ENCODE assay signal across 4 fruit fly cellular contexts in the genomic region with DNA sequence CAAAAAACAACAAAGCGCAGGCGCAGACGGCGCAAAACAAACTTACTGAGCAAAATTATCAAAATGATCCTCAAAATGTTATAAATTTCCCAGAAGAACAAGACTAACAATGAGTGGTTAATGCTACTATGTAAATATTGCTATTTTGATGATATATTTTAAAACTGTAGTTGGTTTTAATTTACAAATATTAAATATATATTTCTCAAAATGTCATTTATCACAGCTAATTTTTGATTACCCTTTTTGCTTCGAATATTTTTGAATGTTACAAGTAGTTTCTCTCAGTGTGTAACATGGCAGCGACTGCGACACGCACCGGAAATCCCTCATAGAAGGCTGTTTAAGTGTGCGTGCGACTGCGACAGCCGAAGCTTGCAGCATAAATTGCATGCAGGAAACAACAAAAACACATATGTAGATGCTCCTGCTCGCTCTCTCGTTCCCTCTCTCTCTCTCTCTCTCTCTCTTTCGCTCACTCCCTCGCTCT.
TF ChIP-seq lines count a peak whose summit lies in the region.

No protein-coding gene starts in this region.

- no peak for TF ChIP-seq CTCF in whole organism, embryonic (GFP tag; optimal IDR thresholded peaks at IDR 0.05; lab: Kevin White, UChicago)

TF ChIP-seq in whole organism, embryonic, 481 proteins besides CTCF, POLR2A, EP300 and RAD21 (continues in another document):
- TF ChIP-seq CG11504 (tag; optimal IDR thresholded peaks at IDR 0.05; lab: Kevin White, UChicago) (peak; percentile 64), tll (GFP tag; optimal IDR thresholded peaks at IDR 0.05; lab: Kevin White, UChicago) (no peak), Nf-YB (GFP tag; optimal IDR thresholded peaks at IDR 0.05; lab: Kevin White, UChicago) (no peak), en (GFP tag; optimal IDR thresholded peaks at IDR 0.05; lab: Kevin White, UChicago) (no peak), Dip3 (GFP tag; optimal IDR thresholded peaks at IDR 0.05; lab: Kevin White, UChicago) (no peak), dm (GFP tag; optimal IDR thresholded peaks at IDR 0.05; lab: Kevin White, UChicago) (no peak), gem (tag; optimal IDR thresholded peaks at IDR 0.05; lab: Kevin White, UChicago) (peak; percentile 72), Hmx (GFP tag; optimal IDR thresholded peaks at IDR 0.05; lab: Kevin White, UChicago) (no peak), eve (GFP tag; optimal IDR thresholded peaks at IDR 0.05; lab: Kevin White, UChicago) (no peak), Gug (GFP tag; IDR thresholded peaks at IDR 0.05; lab: Robert Waterston, UW) (no peak), Adf1 (GFP tag; IDR thresholded peaks at IDR 0.05; lab: Robert Waterston, UW) (no peak), bsh (GFP tag; optimal IDR thresholded peaks at IDR 0.05; lab: Kevin White, UChicago) (peak in 1 of 2 experiments; percentile 64), cas (GFP tag; IDR thresholded peaks at IDR 0.05; lab: Robert Waterston, UW) (no peak), CG6791 (GFP tag; IDR thresholded peaks at IDR 0.05; lab: Robert Waterston, UW; ENCODE audit: partially characterized antibody) (no peak), CG10209 (GFP tag; optimal IDR thresholded peaks at IDR 0.05; lab: Kevin White, UChicago) (no peak), Atf3 (GFP tag; optimal IDR thresholded peaks at IDR 0.05; lab: Kevin White, UChicago) (no peak), yki (optimal IDR thresholded peaks at IDR 0.05; lab: Kevin White, UChicago) (no peak), peb (GFP tag; IDR thresholded peaks at IDR 0.05; lab: Robert Waterston, UW) (no peak), lov (optimal IDR thresholded peaks at IDR 0.05; lab: Kevin White, UChicago) (no peak), lov (GFP tag; IDR thresholded peaks at IDR 0.05; lab: Robert Waterston, UW) (no peak), gt (GFP tag; IDR thresholded peaks at IDR 0.05; lab: Robert Waterston, UW) (no peak), CG12071 (GFP tag; optimal IDR thresholded peaks at IDR 0.05; lab: Kevin White, UChicago) (no peak), emc (GFP tag; optimal IDR thresholded peaks at IDR 0.05; lab: Kevin White, UChicago) (no peak)

TF ChIP-seq in whole organism, prepupa, 60 proteins besides CTCF, POLR2A, EP300 and RAD21 (continues in another document):
- TF ChIP-seq Hr39 (GFP tag; optimal IDR thresholded peaks at IDR 0.05; lab: Kevin White, UChicago) (no peak), CG16779 (tag; optimal IDR thresholded peaks at IDR 0.05; lab: Kevin White, UChicago) (no peak), CG11902 (GFP tag; optimal IDR thresholded peaks at IDR 0.05; lab: Kevin White, UChicago) (no peak), pdm3 (GFP tag; optimal IDR thresholded peaks at IDR 0.05; lab: Kevin White, UChicago) (peak; percentile 40), CG7368 (GFP tag; optimal IDR thresholded peaks at IDR 0.05; lab: Kevin White, UChicago) (no peak), Gug (GFP tag; IDR thresholded peaks at IDR 0.05; lab: Robert Waterston, UW) (peak; percentile 35; the same call in 1 of the 2 replicates), CG3919 (GFP tag; optimal IDR thresholded peaks at IDR 0.05; lab: Kevin White, UChicago) (peak; percentile 49), Ets96B (tag; optimal IDR thresholded peaks at IDR 0.05; lab: Kevin White, UChicago) (peak; percentile 61), lz (GFP tag; optimal IDR thresholded peaks at IDR 0.05; lab: Kevin White, UChicago) (no peak), CG9139 (GFP tag; optimal IDR thresholded peaks at IDR 0.05; lab: Kevin White, UChicago) (no peak), Eip78C (GFP tag; lab: Kevin White, UChicago) (peak; percentile 79), dac (GFP tag; optimal IDR thresholded peaks at IDR 0.05; lab: Kevin White, UChicago) (no peak), Hr4 (GFP tag; optimal IDR thresholded peaks at IDR 0.05; lab: Kevin White, UChicago) (peak; percentile 34), ss (GFP tag; optimal IDR thresholded peaks at IDR 0.05; lab: Kevin White, UChicago) (peak; percentile 46 to 67), dsx (GFP tag; optimal IDR thresholded peaks at IDR 0.05; lab: Kevin White, UChicago; ENCODE audit: poor library complexity, severe bottlenecking) (peak; percentile 42), esn (GFP tag; optimal IDR thresholded peaks at IDR 0.05; lab: Kevin White, UChicago) (no peak), Ets21C (GFP tag; optimal IDR thresholded peaks at IDR 0.05; lab: Kevin White, UChicago) (no peak), CG6808 (GFP tag; optimal IDR thresholded peaks at IDR 0.05; lab: Kevin White, UChicago) (peak; percentile 56), fd59A (GFP tag; optimal IDR thresholded peaks at IDR 0.05; lab: Kevin White, UChicago) (peak; percentile 49), CG15336 (GFP tag; IDR thresholded peaks at IDR 0.05; lab: Robert Waterston, UW) (peak; percentile 30; the same call in 1 of the 2 replicates), CG8632 (GFP tag; optimal IDR thresholded peaks at IDR 0.05; lab: Kevin White, UChicago) (no peak), svp (GFP tag; lab: Kevin White, UChicago) (peak; percentile 9)

TF ChIP-seq in whole organism, pupa, 21 proteins besides CTCF, POLR2A, EP300 and RAD21:
- TF ChIP-seq Snoo (tag; optimal IDR thresholded peaks at IDR 0.05; lab: Kevin White, UChicago) (no peak), CG12605 (GFP tag; IDR thresholded peaks at IDR 0.05; lab: Robert Waterston, UW) (0 out of 2 replicates have a peak, but pooled peaks have one; percentile 22), EcR (GFP tag; optimal IDR thresholded peaks at IDR 0.05; lab: Kevin White, UChicago) (no peak), CG8159 (tag; optimal IDR thresholded peaks at IDR 0.05; lab: Kevin White, UChicago) (peak; percentile 76), CG13204 (GFP tag; optimal IDR thresholded peaks at IDR 0.05; lab: Kevin White, UChicago) (no peak), Ets98B (GFP tag; IDR thresholded peaks at IDR 0.05; lab: Robert Waterston, UW) (peak; percentile 24; the same call in 1 of the 2 replicates), CG14655 (GFP tag; optimal IDR thresholded peaks at IDR 0.05; lab: Kevin White, UChicago) (peak; percentile 63), Pif1A (GFP tag; optimal IDR thresholded peaks at IDR 0.05; lab: Kevin White, UChicago) (no peak), fd96Ca (GFP tag; IDR thresholded peaks at IDR 0.05; lab: Robert Waterston, UW) (no peak), Pif1B (GFP tag; optimal IDR thresholded peaks at IDR 0.05; lab: Kevin White, UChicago) (peak; percentile 12), D1 (tag; optimal IDR thresholded peaks at IDR 0.05; lab: Kevin White, UChicago) (no peak), CG34367 (tag; optimal IDR thresholded peaks at IDR 0.05; lab: Kevin White, UChicago) (peak; percentile 46), CG15710 (tag; optimal IDR thresholded peaks at IDR 0.05; lab: Kevin White, UChicago) (peak; percentile 62), CG8301 (tag; optimal IDR thresholded peaks at IDR 0.05; lab: Kevin White, UChicago) (peak; percentile 53), rn (GFP tag; IDR thresholded peaks at IDR 0.05; lab: Robert Waterston, UW) (no peak), CG10348 (GFP tag; IDR thresholded peaks at IDR 0.05; lab: Robert Waterston, UW) (no peak), CG32121 (GFP tag; IDR thresholded peaks at IDR 0.05; lab: Robert Waterston, UW) (peak; percentile 17; the same call in 1 of the 2 replicates), CG9948 (tag; optimal IDR thresholded peaks at IDR 0.05; lab: Kevin White, UChicago) (peak; percentile 58), gl (tag; optimal IDR thresholded peaks at IDR 0.05; lab: Kevin White, UChicago) (no peak), CG17806 (tag; optimal IDR thresholded peaks at IDR 0.05; lab: Kevin White, UChicago) (peak; percentile 59), CG4496 (GFP tag; IDR thresholded peaks at IDR 0.05; lab: Robert Waterston, UW) (peak; percentile 52; the same call in 1 of the 3 replicates)

TF ChIP-seq in whole organism, wandering third instar larva, 38 proteins besides CTCF, POLR2A, EP300 and RAD21:
- peak; percentile 5 for TF ChIP-seq HLH106 (tag; optimal IDR thresholded peaks at IDR 0.05; lab: Kevin White, UChicago)
- peak; percentile 10 for TF ChIP-seq fru (GFP tag; optimal IDR thresholded peaks at IDR 0.05; lab: Kevin White, UChicago)
- TF ChIP-seq Abd-B (GFP tag; optimal IDR thresholded peaks at IDR 0.05; lab: Kevin White, UChicago), result no peak
- TF ChIP-seq tai (GFP tag; optimal IDR thresholded peaks at IDR 0.05; lab: Kevin White, UChicago), result no peak
- TF ChIP-seq foxo (GFP tag; optimal IDR thresholded peaks at IDR 0.05; lab: Kevin White, UChicago), result peak in 1 of 2 experiments; percentile 18
